Worm (Caenorhabditis elegans) whole organism, L1 larva: ENCODE data around the gene snb-5.

Source experiments
- ceh-63 ChIP-seq: fragments of 200-800 bp; sonication (Bioruptor generic); optimal IDR thresholded peaks from 2 replicates; lab custom pipeline; 2018; ENCODE audit warnings: mild to moderate bottlenecking, missing genetic modification characterization, missing compliant biosample characterization
- dsc-1 ChIP-seq: sonication (generic microtip); optimal IDR thresholded peaks from 2 replicates; lab custom pipeline; 2016; ENCODE audit warnings: mild to moderate bottlenecking, missing genetic modification characterization, missing compliant biosample characterization
- egl-13 ChIP-seq: sonication (generic microtip); optimal IDR thresholded peaks from 2 replicates; lab custom pipeline; 2016; ENCODE audit warnings: missing genotype, missing genetic modification reagents, missing genetic modification characterization, missing compliant biosample characterization
- fkh-8 ChIP-seq: sonication (generic microtip); optimal IDR thresholded peaks from 2 replicates; lab custom pipeline; 2016; ENCODE audit warnings: mild to moderate bottlenecking, missing genetic modification characterization, missing compliant biosample characterization
- fos-1 ChIP-seq: fragments of 150-350 bp; optimal IDR thresholded peaks from 2 replicates; lab custom pipeline; 2014; ENCODE audit warnings: missing biosample characterization, missing genetic modification characterization
- hlh-4 ChIP-seq: sonication (generic microtip); optimal IDR thresholded peaks from 2 replicates; lab custom pipeline; 2016; ENCODE audit warnings: mild to moderate bottlenecking, missing genetic modification characterization, missing compliant biosample characterization
- lsy-2 ChIP-seq, 2 experiments: fragments of 150-350 bp; optimal IDR thresholded peaks; 2 replicates each; lab custom pipeline; 2014; ENCODE audit warnings: missing biosample characterization in 2 of 2, missing genetic modification characterization in 2 of 2
- mdl-1 ChIP-seq, 2 experiments: fragments of 150-350 bp; optimal IDR thresholded peaks; 2 replicates each; lab custom pipeline; 2014 to 2017; ENCODE audit warnings: missing biosample characterization in 2 of 2, missing genetic modification characterization in 2 of 2, inconsistent platforms in 1 of 2
- rnt-1 ChIP-seq: sonication (generic microtip); optimal IDR thresholded peaks from 2 replicates; lab custom pipeline; 2016; ENCODE audit warnings: mild to moderate bottlenecking, missing genetic modification characterization, moderate library complexity, missing compliant biosample characterization
- zip-4 ChIP-seq: fragments of 200-800 bp; sonication (Bioruptor generic); optimal IDR thresholded peaks from 2 replicates; lab custom pipeline; 2018; ENCODE audit warnings: mild to moderate bottlenecking, missing genetic modification characterization, moderate library complexity, missing compliant biosample characterization

snb-5 gene

ce11 chrIII:8250007-8250683 is 47.3 kb downstream of the snb-5 start, which contains the start of gene knl-1 (continued):
- TF ChIP-seq dsc-1 (tag; lab: Kevin White, UChicago) (no peak), hlh-4 (tag; lab: Kevin White, UChicago) (no peak), zip-4 (GFP tag; lab: Kevin White, UChicago) (no peak), lsy-2 (tag; optimal IDR thresholded peaks at IDR 0.05; lab: Kevin White, UChicago) (peak; percentile 28 to 82), mdl-1 (tag; optimal IDR thresholded peaks at IDR 0.05; lab: Kevin White, UChicago) (no peak), ceh-63 (GFP tag; lab: Kevin White, UChicago) (no peak), fos-1 (tag; lab: Kevin White, UChicago) (no peak), fkh-8 (tag; lab: Kevin White, UChicago) (peak; percentile 19), egl-13 (tag; lab: Kevin White, UChicago) (no peak), rnt-1 (peak; percentile 65)
